Worm (Caenorhabditis elegans): ENCODE results near the gene set-3.

The set-3 gene

ce11 chrIII:9731313-9731912 lies 37.0 kb upstream of the set-3 start:
- peak; percentile 26; the same call in 1 of the 2 replicates for TF ChIP-seq ZK337.2 (GFP tag; IDR thresholded peaks at IDR 0.05)
- TF ChIP-seq daf-12 (tag; optimal IDR thresholded peaks at IDR 0.05) = no peak
- TF ChIP-seq ceh-44 (GFP tag; IDR thresholded peaks at IDR 0.05) = no peak
- peak; percentile 16 for TF ChIP-seq nhr-11 (tag; optimal IDR thresholded peaks at IDR 0.05)
- TF ChIP-seq unc-62 (GFP tag; optimal IDR thresholded peaks at IDR 0.05 in 1 of 2) = peak in 1 of 2 experiments; percentile 99
- TF ChIP-seq unc-62 (tag; optimal IDR thresholded peaks at IDR 0.05) = no peak
- no peak for TF ChIP-seq fos-1 (tag; optimal IDR thresholded peaks at IDR 0.05)
- TF ChIP-seq lir-3 (tag; optimal IDR thresholded peaks at IDR 0.05) = no peak
- no peak for TF ChIP-seq madf-5 (GFP tag; IDR thresholded peaks at IDR 0.05)
- TF ChIP-seq aha-1 (tag) = no peak
- no peak for TF ChIP-seq vab-7 (GFP tag; IDR thresholded peaks at IDR 0.05)
- TF ChIP-seq ceh-20 (GFP tag; IDR thresholded peaks at IDR 0.05) = peak; percentile 83
- no peak for TF ChIP-seq Y105C5A.15 (GFP tag; IDR thresholded peaks at IDR 0.05)
- no peak for TF ChIP-seq hlh-30 (tag; optimal IDR thresholded peaks at IDR 0.05; ENCODE audit: insufficient read depth)
- no peak for TF ChIP-seq mes-2 (tag; optimal IDR thresholded peaks at IDR 0.05; ENCODE audit: poor library complexity, severe bottlenecking)
- peak; percentile 64; the same call in 1 of the 2 replicates for TF ChIP-seq tra-1 (GFP tag; IDR thresholded peaks at IDR 0.05)
- TF ChIP-seq dmd-8 (GFP tag; IDR thresholded peaks at IDR 0.05) = no peak
- no peak for TF ChIP-seq lin-38 (GFP tag; IDR thresholded peaks at IDR 0.05)
- no peak for TF ChIP-seq lsy-2 (tag; optimal IDR thresholded peaks at IDR 0.05)
- no peak for TF ChIP-seq hmg-1.1 (GFP tag; IDR thresholded peaks at IDR 0.05)
- TF ChIP-seq mxl-2 (GFP tag; conservative IDR thresholded peaks at IDR 0.05) = no peak
- TF ChIP-seq zag-1 (tag; optimal IDR thresholded peaks at IDR 0.05) = no peak
- no peak for TF ChIP-seq gei-8 (GFP tag; optimal IDR thresholded peaks at IDR 0.05)
- TF ChIP-seq ces-1 (GFP tag; optimal IDR thresholded peaks at IDR 0.05) = no peak
- no peak for TF ChIP-seq nhr-237 (tag; optimal IDR thresholded peaks at IDR 0.05)
- no peak for TF ChIP-seq spr-1 (tag; optimal IDR thresholded peaks at IDR 0.05)
- TF ChIP-seq dpl-1 (GFP tag; optimal IDR thresholded peaks at IDR 0.05) = no peak

ce11 chrIII:9730407-9730806 lies 36.0 kb upstream of the set-3 start:
- no peak for TF ChIP-seq zip-2 (tag; optimal IDR thresholded peaks at IDR 0.05)
- no peak for TF ChIP-seq spr-3 (GFP tag; optimal IDR thresholded peaks at IDR 0.05)
- no peak for TF ChIP-seq ceh-32 (tag; optimal IDR thresholded peaks at IDR 0.05; ENCODE audit: poor library complexity)
- no peak for TF ChIP-seq zfp-3 (GFP tag; conservative IDR thresholded peaks at IDR 0.05)
- TF ChIP-seq nhr-77 (tag; optimal IDR thresholded peaks at IDR 0.05) = no peak
- TF ChIP-seq aha-1 (tag) = peak; percentile 80

ce11 chrIII:9727439-9727838 lies 33.1 kb upstream of the set-3 start, which contains the start of gene C07A9.12:
TSS of gene C07A9.12 (minus strand) at chrIII:9727539.
- no peak for TF ChIP-seq zip-2 (tag; optimal IDR thresholded peaks at IDR 0.05)
- TF ChIP-seq attf-4 (tag; optimal IDR thresholded peaks at IDR 0.05) = no peak
- no peak for TF ChIP-seq mes-2 (tag; optimal IDR thresholded peaks at IDR 0.05; ENCODE audit: poor library complexity, severe bottlenecking)
- TF ChIP-seq vab-7 (GFP tag; IDR thresholded peaks at IDR 0.05) = no peak
- TF ChIP-seq F49E8.2 (tag; optimal IDR thresholded peaks at IDR 0.05; ENCODE audit: borderline replicate concordance) = no peak
- no peak for TF ChIP-seq lin-1 (GFP tag; IDR thresholded peaks at IDR 0.05)
- no peak for TF ChIP-seq gei-8 (GFP tag; optimal IDR thresholded peaks at IDR 0.05)
- no peak for TF ChIP-seq fkh-10 (GFP tag; optimal IDR thresholded peaks at IDR 0.05)
- no peak for TF ChIP-seq nhr-11 (tag; optimal IDR thresholded peaks at IDR 0.05)
- TF ChIP-seq ces-1 (GFP tag; optimal IDR thresholded peaks at IDR 0.05) = no peak
- TF ChIP-seq mdt-29 (GFP tag; IDR thresholded peaks at IDR 0.05) = no peak
- TF ChIP-seq php-3 (GFP tag; IDR thresholded peaks at IDR 0.05) = no peak
- TF ChIP-seq aha-1 (tag) = no peak
- no peak for TF ChIP-seq madf-5 (GFP tag; IDR thresholded peaks at IDR 0.05)
- no peak for TF ChIP-seq egl-27 (tag; optimal IDR thresholded peaks at IDR 0.05)
- TF ChIP-seq T20F7.1 (GFP tag; optimal IDR thresholded peaks at IDR 0.05) = no peak
- no peak for TF ChIP-seq ctbp-1 (GFP tag; IDR thresholded peaks at IDR 0.05)
